Fruit fly (Drosophila melanogaster) whole organism, wandering third instar larva: ENCODE measurements around the gene CG4009.
A peak's percentile ranks its signal among the peaks of the same experiment; 100 is the strongest.

Source experiments
- Abd-B ChIP-seq: fragments of >200 bp; optimal IDR thresholded peaks from 2 replicates; lab custom pipeline; 2017; ENCODE audit warnings: missing biosample characterization, missing genetic modification characterization
- CG9705 ChIP-seq: fragments of 200-800 bp; sonication (Bioruptor generic); optimal IDR thresholded peaks from 2 replicates; lab custom pipeline; 2018; ENCODE audit warnings: missing biosample characterization, mild to moderate bottlenecking, missing genetic modification characterization
- CrebA ChIP-seq: fragments of 200-800 bp; sonication (Bioruptor generic); optimal IDR thresholded peaks from 2 replicates; lab custom pipeline; 2016; ENCODE audit warnings: missing biosample characterization, mild to moderate bottlenecking, missing genetic modification characterization, borderline replicate concordance
- Dfd ChIP-seq: fragments of >200 bp; optimal IDR thresholded peaks from 2 replicates; lab custom pipeline; 2017; ENCODE audit warnings: missing biosample characterization, missing genetic modification characterization
- Dif ChIP-seq: fragments of 200-275, 200-300 bp; sonication (Bioruptor generic); optimal IDR thresholded peaks from 2 replicates; lab custom pipeline; 2018; ENCODE audit warnings: missing biosample characterization, missing genetic modification characterization; ENCODE audit not compliant: partially characterized antibody
- GATAd ChIP-seq: sonication (Bioruptor generic); optimal IDR thresholded peaks from 2 replicates; lab custom pipeline; 2016; ENCODE audit warnings: missing biosample characterization, missing genetic modification characterization
- HLH106 ChIP-seq: fragments of 200-800 bp; optimal IDR thresholded peaks from 3 replicates; lab custom pipeline; 2019; ENCODE audit warnings: missing biosample characterization, mild to moderate bottlenecking, missing genetic modification characterization, moderate library complexity
- Hnf4 ChIP-seq: fragments of 200-800 bp; sonication (Bioruptor generic); optimal IDR thresholded peaks from 2 replicates; lab custom pipeline; 2016; ENCODE audit warnings: missing biosample characterization, mild to moderate bottlenecking, missing genetic modification characterization
- Hr78 ChIP-seq: fragments of >200 bp; optimal IDR thresholded peaks from 2 replicates; lab custom pipeline; 2017; ENCODE audit warnings: missing biosample characterization, missing genetic modification characterization
- Hr83 ChIP-seq: fragments of 200-300 bp; sonication (Bioruptor generic); optimal IDR thresholded peaks from 2 replicates; lab custom pipeline; 2016; ENCODE audit warnings: missing biosample characterization, mild to moderate bottlenecking, missing genetic modification characterization, moderate library complexity; ENCODE audit not compliant: poor library complexity, severe bottlenecking
- Jra ChIP-seq: sonication (Bioruptor generic); optimal IDR thresholded peaks from 2 replicates; lab custom pipeline; 2016; ENCODE audit warnings: missing biosample characterization, missing genetic modification characterization
- N ChIP-seq: fragments of >200 bp; optimal IDR thresholded peaks from 2 replicates; lab custom pipeline; 2018; ENCODE audit warnings: missing biosample characterization, missing external identifiers, missing genetic modification characterization
- OdsH ChIP-seq: fragments of 200-800 bp; sonication (Bioruptor generic); optimal IDR thresholded peaks from 2 replicates; lab custom pipeline; 2016; ENCODE audit warnings: missing biosample characterization, mild to moderate bottlenecking, missing genetic modification characterization
- Rel ChIP-seq, 2 experiments: fragments of 200-800 bp; sonication (Bioruptor generic) in 1 of 2; optimal IDR thresholded peaks; 2 replicates in 1 of 2; 3 replicates in 1 of 2; lab custom pipeline; 2016 to 2019; ENCODE audit warnings: mild to moderate bottlenecking in 2 of 2, missing biosample characterization in 2 of 2, missing genetic modification characterization in 2 of 2, moderate library complexity in 1 of 2
- Sp1 ChIP-seq: fragments of 200-800 bp; sonication (Bioruptor generic); optimal IDR thresholded peaks from 3 replicates; lab custom pipeline; 2019; ENCODE audit warnings: missing biosample characterization, mild to moderate bottlenecking, missing genetic modification characterization, moderate library complexity
- Vsx2 ChIP-seq: fragments of 200-300, 225-300 bp; sonication (Bioruptor generic); optimal IDR thresholded peaks from 2 replicates; lab custom pipeline; 2018; ENCODE audit warnings: missing biosample characterization, missing genetic modification characterization; ENCODE audit not compliant: partially characterized antibody
- br ChIP-seq: fragments of 200-800 bp; sonication (Bioruptor generic); optimal IDR thresholded peaks from 2 replicates; lab custom pipeline; 2016; ENCODE audit warnings: missing biosample characterization, missing genetic modification characterization
- brk ChIP-seq: fragments of 200-800 bp; sonication (Bioruptor generic); optimal IDR thresholded peaks from 2 replicates; lab custom pipeline; 2016; ENCODE audit warnings: missing biosample characterization, mild to moderate bottlenecking, missing genetic modification characterization
- dl ChIP-seq, 2 experiments: fragments of 175-275, 200-275 bp in 1 of 2; fragments of 200-275 bp in 1 of 2; sonication (Bioruptor generic); optimal IDR thresholded peaks; lab custom pipeline; 2018; ENCODE audit warnings: mild to moderate bottlenecking in 2 of 2, missing biosample characterization in 2 of 2, missing genetic modification characterization in 2 of 2, moderate library complexity in 2 of 2; ENCODE audit not compliant: partially characterized antibody in 2 of 2, insufficient read depth in 1 of 2
- dmrt93B ChIP-seq: fragments of 200-800 bp; sonication (Bioruptor generic); optimal IDR thresholded peaks from 2 replicates; lab custom pipeline; 2018; ENCODE audit warnings: missing biosample characterization, mild to moderate bottlenecking, missing genetic modification characterization
- dsf ChIP-seq: sonication (Bioruptor generic); optimal IDR thresholded peaks from 2 replicates; lab custom pipeline; 2016; ENCODE audit warnings: missing biosample characterization, missing genetic modification characterization, borderline replicate concordance
- ey ChIP-seq: fragments of 200-800 bp; sonication (Bioruptor generic); optimal IDR thresholded peaks from 2 replicates; lab custom pipeline; 2016; ENCODE audit warnings: missing biosample characterization, missing genetic modification characterization
- foxo ChIP-seq, 2 experiments: fragments of 200-800 bp; sonication (Bioruptor generic); optimal IDR thresholded peaks; 2 replicates in 1 of 2; 3 replicates in 1 of 2; lab custom pipeline; 2016 to 2017; ENCODE audit warnings: missing biosample characterization in 2 of 2, missing genetic modification characterization in 2 of 2
- fru ChIP-seq: fragments of 200-800 bp; sonication (Bioruptor generic); optimal IDR thresholded peaks from 3 replicates; lab custom pipeline; 2016; ENCODE audit warnings: missing biosample characterization, mild to moderate bottlenecking, missing genetic modification characterization
- h ChIP-seq: fragments of 200-800 bp; sonication (Bioruptor generic); optimal IDR thresholded peaks from 3 replicates; lab custom pipeline; 2016; ENCODE audit warnings: missing biosample characterization, mild to moderate bottlenecking, missing genetic modification characterization
- pan ChIP-seq: fragments of >200 bp; optimal IDR thresholded peaks from 2 replicates; lab custom pipeline; 2017
- rgr ChIP-seq: fragments of 200-800 bp; sonication (Bioruptor generic); optimal IDR thresholded peaks from 3 replicates; lab custom pipeline; 2016; ENCODE audit warnings: missing biosample characterization, mild to moderate bottlenecking, missing genetic modification characterization
- sage ChIP-seq: fragments of 200-800 bp; sonication (Bioruptor generic); optimal IDR thresholded peaks from 2 replicates; lab custom pipeline; 2016; ENCODE audit warnings: missing biosample characterization, mild to moderate bottlenecking, missing genetic modification characterization
- sv ChIP-seq: fragments of 200-800 bp; sonication (Bioruptor generic); optimal IDR thresholded peaks from 3 replicates; lab custom pipeline; 2016; ENCODE audit warnings: missing biosample characterization, missing genetic modification characterization
- usp ChIP-seq: fragments of >200 bp; optimal IDR thresholded peaks from 2 replicates; lab custom pipeline; 2017; ENCODE audit warnings: missing biosample characterization, missing genetic modification characterization
- woc ChIP-seq: sonication (Bioruptor generic); optimal IDR thresholded peaks from 2 replicates; lab custom pipeline; 2016; ENCODE audit warnings: missing biosample characterization, mild to moderate bottlenecking, missing genetic modification characterization

The CG4009 gene

DNA sequence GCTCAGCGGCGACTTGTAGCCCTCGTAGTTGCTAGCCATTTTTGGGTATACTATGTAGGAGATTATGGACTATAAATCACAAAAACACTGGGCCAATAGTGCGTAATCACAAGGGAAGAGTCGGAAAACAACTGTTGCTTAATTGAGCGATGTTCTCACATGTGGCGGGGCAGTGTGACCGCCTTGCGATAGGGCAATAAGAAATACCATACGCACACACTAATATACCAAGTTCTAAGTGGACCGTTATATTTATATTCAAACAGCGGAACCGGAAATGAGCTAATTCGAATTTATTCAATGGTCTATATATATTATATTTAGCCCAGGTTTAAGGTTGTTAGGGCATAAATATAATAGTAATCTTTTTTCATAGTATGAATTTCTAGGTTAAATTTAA, 14.9 kb downstream of the CG4009 start, which contains the start of gene Adsl:
Gene Adsl (minus strand): TSS at position 165 of the 400 bp plus-strand sequence.
- TF ChIP-seq Hr78, result no peak
- TF ChIP-seq HLH106, result peak; percentile 54
- TF ChIP-seq Rel (GFP tag; optimal IDR thresholded peaks at IDR 0.05; lab: Kevin White, UChicago), result no peak
- no peak for TF ChIP-seq Rel (tag; optimal IDR thresholded peaks at IDR 0.05; lab: Kevin White, UChicago)
- peak; percentile 38 for TF ChIP-seq Hnf4 (GFP tag; lab: Kevin White, UChicago)
- peak; percentile 34 for TF ChIP-seq sage (GFP tag; lab: Kevin White, UChicago)
- no peak for TF ChIP-seq Vsx2
- TF ChIP-seq Abd-B (GFP tag; lab: Kevin White, UChicago), result no peak
- TF ChIP-seq dmrt93B (GFP tag; lab: Kevin White, UChicago), result peak; percentile 63
- TF ChIP-seq Dfd, result no peak
- TF ChIP-seq Hr83, result peak; percentile 46
- peak; percentile 15 for TF ChIP-seq sv (GFP tag; lab: Kevin White, UChicago)
- TF ChIP-seq rgr (GFP tag; lab: Kevin White, UChicago), result no peak
- TF ChIP-seq foxo (GFP tag; optimal IDR thresholded peaks at IDR 0.05; lab: Kevin White, UChicago), result peak in 1 of 2 experiments; percentile 37
- TF ChIP-seq usp (GFP tag; lab: Kevin White, UChicago), result no peak
- TF ChIP-seq CrebA (GFP tag; lab: Kevin White, UChicago), result peak; percentile 32
- TF ChIP-seq dsf (GFP tag; lab: Kevin White, UChicago), result no peak
- TF ChIP-seq ey (GFP tag; lab: Kevin White, UChicago), result no peak
- peak; percentile 57 for TF ChIP-seq h (GFP tag; lab: Kevin White, UChicago)
- TF ChIP-seq Sp1 (GFP tag; lab: Kevin White, UChicago), result peak; percentile 66
- TF ChIP-seq woc, result no peak
- no peak for TF ChIP-seq fru (GFP tag; lab: Kevin White, UChicago)
- peak; percentile 53 for TF ChIP-seq OdsH (GFP tag; lab: Kevin White, UChicago)
- TF ChIP-seq GATAd (GFP tag; lab: Kevin White, UChicago), result no peak
- TF ChIP-seq brk (GFP tag; lab: Kevin White, UChicago), result no peak
- TF ChIP-seq N (GFP tag; lab: Kevin White, UChicago), result no peak
- TF ChIP-seq br, result peak; percentile 29
- peak; percentile 65 for TF ChIP-seq CG9705 (GFP tag; lab: Kevin White, UChicago)
- TF ChIP-seq, all 38 proteins: peak for 13

DNA sequence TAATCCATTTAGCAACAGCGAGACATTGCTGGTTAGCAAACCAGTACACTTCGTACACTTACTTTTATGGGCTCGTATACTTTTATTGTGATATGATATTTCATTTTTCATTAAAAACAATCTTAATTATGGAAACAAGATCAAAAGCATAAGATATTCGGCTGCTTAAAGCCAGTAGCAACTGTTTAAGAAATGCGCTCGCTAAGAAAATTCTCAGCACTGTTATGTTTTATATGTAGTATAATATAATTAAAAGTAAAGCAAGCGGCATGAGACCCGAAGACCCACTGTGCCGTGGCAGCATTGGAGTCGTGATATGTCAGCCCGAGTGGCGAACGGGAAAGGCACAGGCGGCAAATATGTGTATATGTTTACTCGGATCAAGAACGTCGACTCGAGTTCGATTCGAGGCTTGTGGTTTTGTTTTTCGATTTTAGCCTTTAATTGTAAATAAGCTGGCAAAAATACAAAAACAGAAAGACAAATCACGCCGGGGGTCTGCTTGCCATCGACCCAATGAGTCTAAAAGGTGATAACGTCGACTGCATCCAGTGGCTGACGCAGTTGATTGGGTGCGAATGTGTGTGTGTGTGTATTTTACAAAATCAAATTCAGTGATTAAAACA, 16.8 kb downstream of the CG4009 start:
- no peak for TF ChIP-seq sv (GFP tag; lab: Kevin White, UChicago)
- no peak for TF ChIP-seq Vsx2
- TF ChIP-seq Rel (GFP tag; optimal IDR thresholded peaks at IDR 0.05; lab: Kevin White, UChicago), result no peak
- peak; percentile 39 for TF ChIP-seq Rel (tag; optimal IDR thresholded peaks at IDR 0.05; lab: Kevin White, UChicago)
- TF ChIP-seq, all 38 proteins: peak for 1

DNA sequence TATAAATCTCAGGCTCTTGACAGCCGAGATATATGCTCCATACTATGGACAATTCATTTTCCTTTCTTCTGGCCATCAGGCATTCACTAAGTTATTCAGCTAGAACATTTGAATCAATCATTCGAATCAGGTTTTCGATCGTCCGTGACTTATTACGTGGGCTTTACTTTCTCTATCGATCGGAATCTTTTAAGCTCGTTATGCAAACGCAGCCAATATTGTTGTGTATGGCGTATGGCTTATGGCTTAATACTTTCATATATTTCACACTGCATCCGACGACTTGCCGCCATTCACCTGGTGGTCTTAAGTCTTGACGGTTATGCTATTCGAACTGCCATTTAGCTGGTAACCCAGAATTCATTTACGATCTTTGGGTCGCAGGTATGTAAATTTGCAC, 19.7 kb downstream of the CG4009 start:
- TF ChIP-seq CrebA (GFP tag; lab: Kevin White, UChicago), result no peak
- TF ChIP-seq, all 38 proteins: peak for 0

DNA sequence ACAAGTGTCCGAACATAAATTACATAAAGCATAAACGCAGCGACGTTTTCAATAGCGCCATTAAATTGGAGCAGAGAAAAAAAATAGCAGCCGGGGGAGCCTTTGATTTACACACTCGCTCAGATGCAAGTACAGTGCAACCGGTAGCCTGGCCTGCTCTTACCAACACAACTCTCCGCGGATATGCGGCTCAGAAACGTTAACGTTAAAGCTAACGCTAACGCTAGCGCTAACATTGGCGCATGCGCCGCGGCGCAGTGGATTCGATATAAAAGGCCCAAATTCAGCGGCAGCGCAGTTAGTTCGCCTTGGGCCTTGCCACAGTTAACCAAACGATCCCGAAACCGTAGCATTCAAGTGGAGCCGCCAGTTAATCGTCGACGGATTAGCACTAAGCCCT, 21.6 kb downstream of the CG4009 start, which contains the start of gene Pxd:
Gene Pxd (plus strand): TSS at position 301 of the 400 bp plus-strand sequence.
- no peak for TF ChIP-seq Dif (GFP tag; lab: Kevin White, UChicago)
- TF ChIP-seq Jra (GFP tag; lab: Kevin White, UChicago), result no peak

DNA sequence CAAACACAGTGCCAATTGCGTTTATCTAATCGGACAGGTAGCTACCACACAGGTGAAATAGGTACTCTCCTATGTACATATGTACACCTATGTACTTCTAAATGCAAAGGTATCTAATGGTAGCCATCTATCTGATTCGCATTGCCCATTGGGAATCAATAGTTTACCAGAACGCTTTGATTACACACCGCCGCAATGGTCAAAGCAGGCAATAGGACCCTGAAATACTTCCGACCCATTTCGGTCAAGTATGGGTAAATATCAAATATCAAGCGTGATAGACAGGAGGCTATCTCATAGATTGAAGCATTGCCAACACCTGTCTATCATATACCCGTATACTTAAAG, 27.2 kb downstream of the CG4009 start:
- TF ChIP-seq Vsx2 (no peak), Hnf4 (GFP tag; lab: Kevin White, UChicago) (no peak), N (GFP tag; lab: Kevin White, UChicago) (no peak), pan (lab: Kevin White, UChicago) (no peak), Dif (GFP tag; lab: Kevin White, UChicago) (no peak), br (no peak), Hr78 (no peak), usp (GFP tag; lab: Kevin White, UChicago) (no peak), dl (GFP tag; optimal IDR thresholded peaks at IDR 0.05; lab: Kevin White, UChicago; ENCODE audit: insufficient read depth in 1 of 2, partially characterized antibody in 2 of 2) (no peak), sage (GFP tag; lab: Kevin White, UChicago) (no peak), Abd-B (GFP tag; lab: Kevin White, UChicago) (no peak), Jra (GFP tag; lab: Kevin White, UChicago) (no peak)
